Worm (Caenorhabditis elegans) whole organism, L1 larva: ENCODE results near the gene clec-31.

Experiments used
- aha-1 ChIP-seq: fragments of 150-350 bp; optimal IDR thresholded peaks from 2 replicates; lab custom pipeline; 2014; ENCODE audit warnings: missing biosample characterization, missing genetic modification characterization
- blmp-1 ChIP-seq: fragments of 150-350 bp; optimal IDR thresholded peaks from 2 replicates; lab custom pipeline; 2014; ENCODE audit warnings: missing biosample characterization, missing genetic modification characterization
- elt-2 ChIP-seq: sonication (generic microtip); optimal IDR thresholded peaks from 2 replicates; lab custom pipeline; 2016; ENCODE audit warnings: missing genetic modification characterization, mild to moderate bottlenecking, inconsistent platforms, missing compliant biosample characterization, missing genetic modification reagents
- grh-1 ChIP-seq: fragments of 200-800 bp; sonication (Bioruptor generic); IDR thresholded peaks from 2 replicates; pipeline ENCODE4 v1.3.6; 2022; ENCODE audit warnings: missing genetic modification reagents, missing genetic modification characterization, missing compliant biosample characterization
- nhr-76 ChIP-seq: sonication (generic microtip); optimal IDR thresholded peaks from 2 replicates; lab custom pipeline; 2017; ENCODE audit warnings: missing biosample characterization, missing genetic modification characterization
- nhr-77 ChIP-seq: fragments of 150-350 bp; optimal IDR thresholded peaks from 2 replicates; lab custom pipeline; 2014; ENCODE audit warnings: missing biosample characterization, missing genetic modification characterization
- unc-130 ChIP-seq: fragments of 150-350 bp; optimal IDR thresholded peaks from 2 replicates; lab custom pipeline; 2017; ENCODE audit warnings: missing biosample characterization, missing genetic modification characterization, inconsistent platforms
- unc-98 ChIP-seq: fragments of 200-800 bp; sonication (Bioruptor generic); IDR thresholded peaks from 2 replicates; pipeline ENCODE4 v1.3.6; 2022; ENCODE audit warnings: missing genetic modification characterization, missing compliant biosample characterization
- xbp-1 ChIP-seq: sonication (generic microtip); optimal IDR thresholded peaks from 2 replicates; lab custom pipeline; 2016; ENCODE audit warnings: missing genetic modification characterization, missing compliant biosample characterization

- TF ChIP-seq nhr-76 (no peak), xbp-1 (tag; lab: Kevin White, UChicago) (no peak), nhr-77 (no peak), unc-130 (no peak), blmp-1 (no peak), aha-1 (tag; lab: Kevin White, UChicago) (no peak), unc-98 (GFP tag; lab: Robert Waterston, UW) (no peak), grh-1 (GFP tag; lab: Robert Waterston, UW) (no peak), elt-2 (tag; lab: Kevin White, UChicago) (no peak)
These were observed 15.8 kb upstream of the clec-31 start, which contains the start of gene srw-23 for ce11 chrV:16873642-16874041.
